Worm (Caenorhabditis elegans): ENCODE data around the gene cln-3.1.

Gene cln-3.1

DNA sequence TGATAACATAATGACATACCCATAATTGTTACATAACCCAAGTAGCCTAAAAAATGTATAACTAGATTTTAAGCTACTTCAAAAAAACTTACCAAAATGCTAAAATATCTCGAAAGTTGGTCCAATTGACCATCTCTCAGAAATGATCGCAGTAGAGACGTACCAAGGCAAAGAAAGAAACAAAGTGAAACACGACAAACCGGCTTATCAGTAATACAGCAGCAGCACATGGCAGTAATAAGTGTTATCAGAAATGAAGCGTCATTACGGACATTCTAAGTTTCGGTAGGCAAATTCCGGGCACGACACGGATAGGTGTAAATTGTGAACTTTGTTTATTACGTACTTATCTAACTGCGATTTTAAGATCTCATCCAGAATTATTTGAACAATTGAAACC is at the start of gene cln-3.1:
Gene cln-3.1, minus strand, starts transcription at position 171 of the 400 bp plus-strand sequence.
- TF ChIP-seq pax-1 (tag; optimal IDR thresholded peaks at IDR 0.05) (no peak), elt-2 (tag; optimal IDR thresholded peaks at IDR 0.05) (peak; percentile 78), pha-2 (tag; optimal IDR thresholded peaks at IDR 0.05) (no peak)

DNA sequence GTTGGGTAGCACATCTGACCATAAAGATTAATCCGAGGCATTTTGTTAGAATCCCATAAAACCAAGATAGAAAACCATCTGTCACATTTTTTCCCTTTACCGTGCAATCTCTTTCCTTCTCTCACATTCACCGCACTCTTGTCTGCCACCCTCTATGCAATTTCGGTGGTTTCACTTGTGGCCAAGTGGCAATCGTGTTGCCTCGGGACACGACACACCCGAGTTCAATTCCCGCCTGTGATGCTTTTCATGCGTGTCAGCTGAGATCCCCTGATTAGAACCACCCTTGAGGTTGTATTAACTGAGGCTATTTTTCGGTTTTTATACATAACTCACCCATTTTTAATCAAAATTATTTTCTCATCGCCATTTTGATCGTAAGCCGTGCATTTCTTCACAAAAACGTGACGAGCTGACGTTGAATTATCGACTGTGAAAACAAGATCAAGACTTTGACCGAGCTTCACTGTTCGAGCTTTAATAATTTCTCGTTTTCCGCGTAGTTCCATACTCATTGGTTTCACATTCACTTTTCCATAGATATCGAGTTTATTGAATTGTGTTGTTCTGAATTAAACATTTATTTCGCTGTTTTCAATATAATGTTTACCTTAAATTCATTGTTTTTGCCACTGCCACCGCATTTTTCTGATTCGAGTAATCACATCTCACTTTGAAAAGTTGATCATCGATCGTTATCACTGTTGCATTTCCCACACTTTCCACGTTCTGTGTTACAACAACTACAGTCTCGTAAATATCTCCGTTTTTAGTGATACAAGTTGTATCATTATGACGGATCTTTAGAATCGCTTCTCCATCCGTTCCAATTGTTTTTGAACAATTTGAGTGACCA is 48.8 kb upstream of the cln-3.1 start:
- TF ChIP-seq unc-86 (tag; optimal IDR thresholded peaks at IDR 0.05) (peak; percentile 98), odd-2 (tag; optimal IDR thresholded peaks at IDR 0.05) (peak; percentile 91), fkh-10 (GFP tag; optimal IDR thresholded peaks at IDR 0.05) (peak; percentile 85), ceh-31 (tag; optimal IDR thresholded peaks at IDR 0.05) (peak; percentile 96), hlh-13 (GFP tag; optimal IDR thresholded peaks at IDR 0.05) (peak; percentile 99), pax-1 (tag; optimal IDR thresholded peaks at IDR 0.05) (peak; percentile 76), madf-2 (tag; optimal IDR thresholded peaks at IDR 0.05) (peak; percentile 97), pha-2 (tag; optimal IDR thresholded peaks at IDR 0.05) (peak; percentile 96), zip-5 (tag; optimal IDR thresholded peaks at IDR 0.05) (peak; percentile 90), elt-2 (tag; optimal IDR thresholded peaks at IDR 0.05) (peak; percentile 100), ref-2 (tag; optimal IDR thresholded peaks at IDR 0.05) (peak; percentile 97), sox-2 (GFP tag; IDR thresholded peaks at IDR 0.05) (peak; percentile 98), hlh-15 (tag; optimal IDR thresholded peaks at IDR 0.05) (peak; percentile 98), che-1 (tag; optimal IDR thresholded peaks at IDR 0.05) (peak; percentile 98), ceh-45 (GFP tag; IDR thresholded peaks at IDR 0.05) (peak; percentile 99), unc-3 (GFP tag; conservative IDR thresholded peaks at IDR 0.05) (peak; percentile 99), unc-3 (tag; optimal IDR thresholded peaks at IDR 0.05) (peak; percentile 95), C38D4.7 (GFP tag; optimal IDR thresholded peaks at IDR 0.05) (peak; percentile 97), K02D7.2 (tag; optimal IDR thresholded peaks at IDR 0.05) (peak; percentile 100), tbx-2 (tag; optimal IDR thresholded peaks at IDR 0.05) (peak; percentile 99), F13H6.1 (tag; optimal IDR thresholded peaks at IDR 0.05) (peak; percentile 99), dve-1 (tag; optimal IDR thresholded peaks at IDR 0.05) (peak; percentile 99), npax-4 (tag; optimal IDR thresholded peaks at IDR 0.05) (peak; percentile 97), elt-4 (tag; optimal IDR thresholded peaks at IDR 0.05) (peak; percentile 97), ceh-6 (GFP tag; optimal IDR thresholded peaks at IDR 0.05) (peak; percentile 100), ceh-24 (tag; optimal IDR thresholded peaks at IDR 0.05) (peak; percentile 97), K09A11.1 (tag; optimal IDR thresholded peaks at IDR 0.05; ENCODE audit: insufficient read depth) (peak; percentile 98), syd-9 (tag; optimal IDR thresholded peaks at IDR 0.05) (peak; percentile 97), ceh-30 (tag; optimal IDR thresholded peaks at IDR 0.05) (peak; percentile 96), ceh-18 (tag; optimal IDR thresholded peaks at IDR 0.05) (peak; percentile 96), pros-1 (tag; optimal IDR thresholded peaks at IDR 0.05) (peak; percentile 90), pqm-1 (tag; optimal IDR thresholded peaks at IDR 0.05) (peak; percentile 98), ets-4 (tag; optimal IDR thresholded peaks at IDR 0.05) (peak; percentile 94), ceh-48 (tag; optimal IDR thresholded peaks at IDR 0.05) (peak; percentile 98), hlh-6 (tag; optimal IDR thresholded peaks at IDR 0.05) (peak; percentile 100), mec-3 (tag; optimal IDR thresholded peaks at IDR 0.05; ENCODE audit: borderline replicate concordance) (peak; percentile 88), ttx-3 (tag; optimal IDR thresholded peaks at IDR 0.05) (peak; percentile 99), unc-42 (tag; optimal IDR thresholded peaks at IDR 0.05) (peak; percentile 86), lin-11 (tag; optimal IDR thresholded peaks at IDR 0.05) (peak; percentile 97), T23F11.4 (GFP tag; optimal IDR thresholded peaks at IDR 0.05) (peak; percentile 100), hlh-8 (tag; optimal IDR thresholded peaks at IDR 0.05) (peak; percentile 97), pag-3 (tag; optimal IDR thresholded peaks at IDR 0.05; ENCODE audit: borderline replicate concordance) (peak; percentile 92), ceh-34 (tag; optimal IDR thresholded peaks at IDR 0.05) (peak; percentile 99), ztf-16 (tag; optimal IDR thresholded peaks at IDR 0.05) (peak; percentile 97), unc-55 (GFP tag; optimal IDR thresholded peaks at IDR 0.05) (peak; percentile 65), ceh-14 (tag; optimal IDR thresholded peaks at IDR 0.05) (peak; percentile 99), ceh-2 (tag; optimal IDR thresholded peaks at IDR 0.05) (peak; percentile 99), ceh-9 (tag; optimal IDR thresholded peaks at IDR 0.05) (peak; percentile 98)
